Fruit fly (Drosophila melanogaster) whole organism, adult: ENCODE data around the gene Jhbp13.

Experiments
- CG7045 ChIP-seq: fragments of 200-800 bp; sonication (Bioruptor generic); optimal IDR thresholded peaks from 2 replicates; lab custom pipeline; 2017; ENCODE audit warnings: missing biosample characterization, mild to moderate bottlenecking, missing genetic modification characterization
- ovo ChIP-seq: fragments of 200-800 bp; sonication (Bioruptor generic); optimal IDR thresholded peaks from 2 replicates; lab custom pipeline; 2016; ENCODE audit warnings: missing biosample characterization, missing genetic modification characterization

dm6 chr2L:13205256-13205655 is 34.5 kb upstream of the Jhbp13 start:
- TF ChIP-seq ovo (GFP tag; lab: Kevin White, UChicago) (no peak), CG7045 (GFP tag; lab: Kevin White, UChicago) (peak; percentile 57)
